Worm (Caenorhabditis elegans): ENCODE measurements around the gene pgl-1.

DNA sequence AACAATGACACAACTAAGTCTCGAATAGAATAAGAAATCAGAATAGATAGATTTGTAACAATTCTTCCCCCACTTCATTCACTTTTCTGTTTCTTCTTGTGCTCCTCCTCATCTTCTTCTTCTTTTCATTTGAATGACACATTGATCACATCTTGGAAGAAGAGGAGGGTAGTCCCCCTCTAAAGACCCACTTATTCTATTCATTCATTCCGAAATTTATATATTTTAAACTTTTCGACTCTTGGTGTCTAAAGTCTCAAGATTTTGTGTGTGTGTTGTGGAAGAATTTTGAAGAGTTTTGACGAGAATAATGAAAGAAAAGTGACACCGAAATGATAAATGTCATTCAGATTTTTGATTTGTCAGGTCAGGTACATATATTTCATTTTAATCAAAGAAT, 14.0 kb upstream of the pgl-1 start:
- TF ChIP-seq fkh-10 (GFP tag; optimal IDR thresholded peaks at IDR 0.05) (no peak), dmd-8 (GFP tag; IDR thresholded peaks at IDR 0.05) (no peak), hlh-30 (tag; optimal IDR thresholded peaks at IDR 0.05; ENCODE audit: insufficient read depth) (no peak), unc-62 (GFP tag; optimal IDR thresholded peaks at IDR 0.05 in 1 of 2) (no peak), unc-62 (tag; optimal IDR thresholded peaks at IDR 0.05) (no peak), F37D6.2 (tag; optimal IDR thresholded peaks at IDR 0.05) (no peak), nhr-25 (tag; optimal IDR thresholded peaks at IDR 0.05; ENCODE audit: borderline replicate concordance, insufficient read depth) (no peak)
